Worm (Caenorhabditis elegans): Measurements from ENCODE around the gene ergi-2.

- TF ChIP-seq hlh-13 (GFP tag; optimal IDR thresholded peaks at IDR 0.05) = no peak
- no peak for TF ChIP-seq elt-4 (tag; optimal IDR thresholded peaks at IDR 0.05)
- TF ChIP-seq sdc-2 (tag; optimal IDR thresholded peaks at IDR 0.05) = no peak
Observed at ce11 chrX:15035748-15036147, 28.6 kb upstream of the ergi-2 start.

All from whole organism, late embryonic.